Fruit fly (Drosophila melanogaster): ENCODE measurements around the gene CG4558.
A peak's percentile ranks its signal among the peaks of the same experiment; 100 is the strongest.

Gene CG4558

DNA sequence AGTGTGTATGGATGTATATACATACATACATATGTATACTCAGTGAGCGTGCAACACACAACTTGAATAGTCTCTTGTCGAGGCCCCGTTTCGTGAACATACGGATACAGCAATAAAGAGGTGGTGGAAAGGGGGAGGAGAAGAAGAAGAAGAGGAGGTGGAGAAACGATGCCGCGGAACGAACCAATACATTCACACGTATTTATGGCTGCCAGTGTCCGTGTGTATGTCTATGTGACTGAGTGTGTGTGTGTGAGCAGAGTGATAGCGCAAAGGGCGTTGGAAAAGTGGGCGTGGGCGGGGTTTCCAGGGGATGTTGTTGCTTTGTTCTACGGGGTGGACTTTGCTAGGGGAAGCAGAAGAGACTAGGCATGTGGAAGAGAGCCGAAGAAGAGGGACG, 3.8 kb downstream of the CG4558 start:
- TF ChIP-seq noc (tag; optimal IDR thresholded peaks at IDR 0.05) = no peak

DNA sequence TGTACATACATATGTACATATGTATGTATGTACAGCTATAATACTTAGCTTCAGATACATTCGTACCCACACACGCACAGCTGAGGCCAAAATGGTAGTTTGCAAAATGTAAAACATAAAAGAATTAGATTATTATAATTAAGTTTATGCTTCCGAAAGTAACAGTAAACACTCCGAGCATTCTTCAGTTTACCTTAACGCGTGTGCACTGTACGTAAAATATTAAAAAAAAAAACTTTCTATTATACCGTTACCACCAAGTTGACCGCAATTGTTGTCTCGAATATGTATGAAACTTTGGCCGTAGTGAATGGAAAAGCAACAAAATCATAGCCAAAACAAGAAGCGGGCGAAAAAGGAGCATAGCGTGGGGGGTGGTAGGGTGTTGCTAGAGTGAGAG, 5.0 kb downstream of the CG4558 start:
- peak; percentile 70 for TF ChIP-seq noc (tag; optimal IDR thresholded peaks at IDR 0.05)

DNA sequence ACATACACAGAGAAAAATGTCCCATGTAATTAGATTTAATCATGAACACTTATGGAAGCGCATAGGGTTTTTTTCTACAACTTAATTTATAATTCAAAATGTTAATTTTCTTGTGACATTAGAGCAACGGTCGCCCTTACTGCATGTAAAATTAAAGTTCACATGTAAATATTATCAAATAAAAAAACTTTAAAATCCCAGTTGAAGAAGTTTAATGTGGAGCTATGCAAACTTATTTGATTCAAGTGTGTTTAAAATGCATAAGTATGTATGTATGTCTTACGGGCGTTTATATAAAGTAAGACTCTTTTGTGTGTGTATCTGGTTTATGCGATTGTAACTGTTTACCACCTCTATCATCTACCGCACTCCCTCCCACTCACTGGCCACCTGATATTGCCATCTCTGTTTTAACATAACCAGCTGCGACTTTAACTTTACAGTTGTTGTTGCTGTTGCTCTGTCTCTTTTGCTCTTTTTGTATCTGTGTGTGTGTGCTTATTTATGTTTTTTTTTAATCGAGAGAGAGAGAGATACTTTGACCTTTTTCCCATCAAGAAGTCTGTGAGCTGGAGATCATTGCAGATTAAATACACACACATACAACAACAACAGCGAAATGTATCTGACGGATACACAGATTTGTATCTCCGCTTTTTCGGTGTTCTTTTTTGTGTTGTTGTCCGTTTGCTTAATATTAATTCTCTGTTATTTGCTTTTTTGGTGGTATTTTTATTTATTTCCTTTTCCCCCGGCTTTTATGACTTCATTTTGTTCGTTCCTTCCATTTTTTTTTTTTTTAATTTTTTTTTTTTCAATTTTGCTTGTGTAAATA, 6.0 kb downstream of the CG4558 start:
- TF ChIP-seq noc (tag; optimal IDR thresholded peaks at IDR 0.05) = peak; percentile 70

DNA sequence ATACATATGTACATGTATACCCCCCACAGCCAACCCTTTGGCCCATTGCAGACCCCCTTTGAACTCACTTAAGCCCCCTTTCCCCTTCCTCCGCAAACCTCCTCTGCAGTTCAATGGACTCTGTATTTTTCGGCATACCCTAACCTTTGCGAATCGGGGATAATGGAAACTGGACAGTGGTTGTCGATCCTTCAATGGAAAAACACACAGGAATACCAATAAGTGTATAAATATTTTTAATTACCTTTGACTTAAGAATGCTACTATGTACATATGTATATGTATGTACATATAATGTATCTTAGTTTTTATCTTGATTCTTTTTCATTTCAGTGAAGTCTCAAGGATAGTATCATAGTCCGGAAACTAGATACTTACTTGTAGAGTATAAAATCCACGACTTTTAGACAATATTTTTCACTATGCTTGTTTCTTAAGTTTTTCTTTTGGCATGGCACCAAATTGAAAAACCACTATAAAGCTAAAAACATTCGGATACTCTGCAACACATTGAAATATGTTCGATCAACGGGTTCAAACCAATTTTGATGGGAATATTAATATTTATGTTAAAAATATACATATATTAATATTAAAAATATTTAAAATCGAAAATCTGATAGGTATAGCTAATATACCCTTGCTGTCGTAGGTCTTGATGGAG, 6.9 kb downstream of the CG4558 start:
- TF ChIP-seq noc (tag; optimal IDR thresholded peaks at IDR 0.05) = peak; percentile 53

DNA sequence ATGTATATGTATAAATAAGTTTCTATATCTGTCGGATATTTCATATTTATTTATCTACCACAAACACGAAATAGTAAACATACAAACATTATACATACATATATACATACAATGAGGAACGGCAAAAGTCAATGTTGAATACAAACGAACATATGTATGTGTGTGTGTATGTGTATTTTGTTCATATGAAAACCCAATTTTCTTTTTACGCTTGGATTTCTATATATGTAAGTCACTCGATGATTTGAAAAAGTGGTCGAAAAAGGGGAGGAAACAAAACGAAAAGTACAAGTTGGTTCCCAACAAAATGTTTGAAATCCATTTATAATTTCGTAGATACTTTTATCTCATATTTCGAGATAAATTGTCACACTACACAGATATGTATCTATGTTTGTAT, 7.7 kb downstream of the CG4558 start:
- TF ChIP-seq noc (tag; optimal IDR thresholded peaks at IDR 0.05) = no peak

DNA sequence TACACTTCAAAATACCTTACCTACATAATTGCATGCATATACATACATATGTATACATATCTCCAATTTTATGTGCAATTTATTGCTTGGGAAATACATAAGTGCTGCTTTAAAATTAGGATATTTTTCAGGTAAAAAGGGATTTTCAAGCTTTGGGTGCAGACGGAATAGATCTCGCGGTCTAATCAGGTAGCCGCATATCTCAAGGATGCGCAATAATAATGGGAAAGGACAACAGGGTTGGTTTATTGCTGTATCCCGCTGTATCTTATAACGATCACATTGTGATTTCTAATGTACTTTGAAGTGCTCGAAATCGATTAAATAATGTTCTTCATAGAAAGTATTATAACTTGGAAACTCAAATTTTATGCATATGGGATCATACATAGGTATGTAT, 8.1 kb downstream of the CG4558 start:
- no peak for TF ChIP-seq noc (tag; optimal IDR thresholded peaks at IDR 0.05)

DNA sequence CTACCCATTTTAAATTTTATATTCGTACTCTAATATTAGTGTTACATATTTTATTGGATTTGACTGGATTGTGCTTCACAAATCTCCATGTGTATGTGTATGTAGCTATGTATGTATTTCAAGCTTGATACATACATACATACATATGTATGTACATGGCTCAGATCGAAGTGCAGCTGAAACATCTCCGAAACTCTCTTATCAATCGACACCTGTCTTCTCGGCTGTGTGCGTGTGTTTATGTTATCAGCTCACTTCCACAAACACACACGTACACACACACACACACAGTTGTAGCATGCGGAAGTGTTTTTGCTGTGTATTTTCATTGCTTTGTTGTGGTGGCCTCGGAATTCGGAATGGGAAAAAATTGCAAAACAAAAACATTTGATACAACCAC, 9.7 kb downstream of the CG4558 start:
- no peak for TF ChIP-seq noc (tag; optimal IDR thresholded peaks at IDR 0.05)

DNA sequence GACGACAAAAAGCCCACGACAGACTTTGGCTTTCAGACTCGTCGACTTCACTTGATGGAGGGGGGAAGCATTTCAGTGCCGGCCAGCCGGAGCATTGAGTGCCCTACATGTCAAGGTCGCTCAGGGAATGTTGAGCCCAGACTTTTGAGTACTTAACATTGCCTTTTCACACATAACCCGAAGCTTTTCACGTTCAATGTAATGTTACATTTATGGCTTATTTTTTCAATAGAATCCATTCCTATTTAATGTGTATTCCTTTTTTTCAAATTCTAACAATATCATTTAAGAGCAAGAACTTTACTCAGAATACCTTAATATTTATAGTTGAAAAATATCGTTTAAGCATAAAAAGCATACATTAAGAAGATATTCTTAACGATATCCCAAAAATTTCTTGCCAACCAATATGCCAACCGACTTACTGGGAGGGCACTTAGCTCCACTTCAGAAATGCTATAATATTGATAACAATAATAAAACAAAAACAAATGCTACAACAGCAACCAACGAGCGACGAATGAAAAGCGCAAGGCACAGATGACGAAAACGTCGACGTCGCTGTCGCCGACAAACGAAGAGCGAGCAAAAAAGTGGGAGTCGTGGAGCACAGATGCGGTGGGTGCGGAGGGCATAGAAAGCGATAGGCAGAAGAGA, 10.3 kb downstream of the CG4558 start:
- peak; percentile 71 for TF ChIP-seq noc (tag; optimal IDR thresholded peaks at IDR 0.05)

DNA sequence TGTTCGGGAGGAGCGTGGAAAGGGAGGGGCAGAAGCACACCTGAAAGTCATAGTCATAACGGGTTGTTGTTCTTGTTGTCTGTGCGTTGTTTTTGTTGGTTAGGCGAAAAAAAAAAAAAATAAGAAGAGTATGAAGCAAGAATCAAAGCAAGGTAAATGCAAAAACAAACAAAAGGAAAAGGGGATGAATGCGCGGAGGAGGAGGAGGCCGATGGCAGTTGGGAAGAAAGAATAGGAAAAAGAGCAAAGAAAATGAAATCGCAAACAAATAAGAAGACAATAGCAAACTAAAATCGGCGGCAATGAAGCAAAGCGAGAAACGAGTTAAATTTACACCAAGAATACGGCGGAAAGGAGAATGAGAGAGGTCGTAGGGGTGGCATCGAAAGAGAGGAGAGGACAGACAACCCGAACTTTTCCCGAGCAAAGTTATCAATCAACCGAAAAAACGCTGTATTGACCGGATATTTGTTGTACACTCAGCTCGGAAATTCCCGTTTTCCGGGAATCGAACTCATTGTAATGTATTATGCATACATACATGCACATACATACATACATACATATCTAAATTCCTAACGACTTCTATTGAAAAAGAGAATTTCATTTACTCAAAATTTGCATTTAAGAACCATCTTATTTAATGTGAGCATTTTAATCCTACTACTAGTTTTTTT, 11.0 kb downstream of the CG4558 start:
- TF ChIP-seq noc (tag; optimal IDR thresholded peaks at IDR 0.05) = no peak

DNA sequence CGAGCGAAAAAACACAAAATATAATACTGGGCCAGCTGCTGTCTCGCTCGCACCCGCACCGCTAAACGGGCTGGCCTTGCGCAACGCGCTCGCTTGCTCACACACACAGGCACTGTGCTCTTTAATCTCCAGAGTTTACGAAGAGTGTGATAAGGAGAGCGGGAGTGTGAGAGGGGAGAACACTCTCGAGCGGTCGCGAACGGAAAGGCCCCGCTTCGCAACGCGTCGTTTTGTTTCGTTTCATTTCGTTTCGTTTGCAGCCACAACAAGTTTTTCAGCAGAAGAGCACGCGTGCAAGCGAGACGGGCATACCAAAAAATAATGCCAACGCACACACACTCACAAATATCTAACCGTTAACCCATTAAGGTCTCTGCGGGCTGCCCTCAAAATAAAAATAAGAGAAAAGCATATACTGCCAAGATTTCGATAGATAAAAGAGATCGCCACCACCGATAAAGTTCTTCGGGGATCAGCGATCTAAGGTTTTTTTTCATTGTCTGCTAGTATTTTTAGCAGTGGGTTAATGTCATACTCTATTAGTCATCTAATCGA, 12.0 kb downstream of the CG4558 start:
- peak; percentile 81 for TF ChIP-seq noc (tag; optimal IDR thresholded peaks at IDR 0.05)

DNA sequence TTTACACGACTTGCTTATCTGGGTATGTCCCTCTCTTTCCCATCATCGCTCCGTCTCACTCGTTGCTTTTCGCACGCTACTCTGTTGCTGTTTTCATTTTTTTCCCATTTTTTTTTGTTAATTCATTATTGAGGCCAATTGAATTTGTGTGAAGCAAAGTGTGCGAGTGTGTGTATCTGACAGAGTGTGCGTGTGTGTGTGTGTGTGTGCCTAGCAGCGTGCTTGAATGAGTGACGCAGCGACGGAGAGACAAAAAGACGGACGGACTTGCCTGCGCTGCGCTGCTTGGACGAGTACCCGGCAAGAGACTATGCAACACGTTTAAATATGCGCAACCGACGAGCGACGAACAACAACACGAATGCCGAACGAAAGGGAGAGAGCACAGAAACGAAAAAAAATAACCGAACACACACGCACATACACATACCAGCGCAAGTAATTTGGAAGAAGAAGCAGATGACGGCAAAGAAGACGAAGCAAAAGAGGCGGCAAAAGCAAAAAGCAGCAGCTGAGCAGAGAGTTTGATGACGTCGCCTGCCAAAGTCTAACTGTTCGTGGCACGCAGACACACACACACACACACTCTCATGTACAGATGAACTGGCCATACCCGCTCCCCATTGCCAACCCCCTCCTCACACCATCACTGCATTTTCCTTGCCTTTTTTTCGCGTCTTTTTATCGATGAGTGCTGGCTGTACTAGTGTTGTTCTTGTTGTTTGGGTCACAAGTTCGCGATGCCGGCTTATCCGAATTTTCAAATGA, 13.1 kb downstream of the CG4558 start:
- TF ChIP-seq noc (tag; optimal IDR thresholded peaks at IDR 0.05) = no peak

DNA sequence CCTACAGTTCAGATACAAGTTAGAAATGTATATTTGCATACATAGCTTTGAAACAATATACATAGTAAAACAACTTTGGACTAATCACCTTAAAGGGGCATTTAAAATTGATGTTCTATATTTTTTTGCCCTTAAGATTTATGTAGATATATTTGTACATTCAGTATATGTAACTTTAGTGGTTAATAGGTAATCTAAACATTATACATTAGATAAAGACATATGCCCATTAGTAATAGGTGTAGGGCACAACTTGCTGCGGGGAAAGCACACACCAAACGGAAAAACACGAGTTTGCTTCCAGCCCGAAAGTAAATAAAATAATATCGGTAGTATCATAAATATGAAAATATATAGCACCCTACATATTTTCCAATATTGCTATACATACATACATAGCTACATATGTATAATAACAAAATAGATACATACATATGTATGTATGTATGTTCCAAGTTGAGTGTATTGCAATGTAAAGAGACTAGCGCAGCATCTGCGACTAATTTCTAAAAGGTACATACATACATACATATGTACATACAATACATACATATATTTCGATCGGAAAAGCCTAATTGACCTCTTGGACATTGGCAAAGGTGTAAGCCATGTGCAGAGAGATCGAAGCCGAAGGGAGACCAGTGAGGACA, 13.8 kb downstream of the CG4558 start, which contains the start of gene CG43736:
CG43736 (plus strand) TSS at position 600 of the 650 bp plus-strand sequence.
- peak; percentile 97 for TF ChIP-seq noc (tag; optimal IDR thresholded peaks at IDR 0.05)

DNA sequence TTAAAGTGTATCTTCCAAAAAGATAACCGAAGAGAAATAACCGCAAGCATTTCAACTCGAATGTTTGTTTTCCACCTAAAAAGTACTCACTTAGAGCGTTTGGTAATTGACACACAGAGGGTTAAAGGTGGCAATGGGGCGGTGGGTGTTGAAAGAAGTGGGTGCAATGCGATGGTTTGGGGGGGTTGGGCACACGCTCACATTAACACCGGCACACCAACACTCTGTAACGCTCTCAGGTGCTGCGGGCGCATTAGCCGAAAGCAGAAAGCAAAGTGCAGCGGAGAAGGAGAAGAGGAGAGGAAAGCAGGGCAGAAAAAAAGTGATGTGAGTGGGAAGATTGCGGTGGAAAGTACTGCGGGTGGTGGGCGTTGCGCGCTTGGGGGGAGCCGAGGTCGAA, 15.5 kb downstream of the CG4558 start:
- TF ChIP-seq noc (tag; optimal IDR thresholded peaks at IDR 0.05) = no peak

DNA sequence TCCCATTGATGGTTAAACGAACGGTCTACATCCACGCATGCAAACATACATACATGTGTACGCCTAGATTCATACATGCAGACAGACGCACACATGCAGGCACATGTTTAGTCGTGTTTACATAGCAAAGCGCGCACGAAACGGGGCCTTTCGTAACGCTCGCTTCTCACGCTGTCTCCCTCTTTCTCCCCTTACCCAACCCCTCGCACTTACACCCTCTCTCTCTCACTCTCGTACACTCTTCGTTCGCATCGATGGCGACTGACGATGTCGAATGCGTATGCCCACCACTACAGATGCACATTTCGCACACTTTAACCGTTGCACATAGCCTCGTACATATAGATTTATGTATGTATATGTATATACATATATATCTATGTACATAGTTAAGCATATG, 16.5 kb downstream of the CG4558 start:
- TF ChIP-seq noc (tag; optimal IDR thresholded peaks at IDR 0.05) = no peak

DNA sequence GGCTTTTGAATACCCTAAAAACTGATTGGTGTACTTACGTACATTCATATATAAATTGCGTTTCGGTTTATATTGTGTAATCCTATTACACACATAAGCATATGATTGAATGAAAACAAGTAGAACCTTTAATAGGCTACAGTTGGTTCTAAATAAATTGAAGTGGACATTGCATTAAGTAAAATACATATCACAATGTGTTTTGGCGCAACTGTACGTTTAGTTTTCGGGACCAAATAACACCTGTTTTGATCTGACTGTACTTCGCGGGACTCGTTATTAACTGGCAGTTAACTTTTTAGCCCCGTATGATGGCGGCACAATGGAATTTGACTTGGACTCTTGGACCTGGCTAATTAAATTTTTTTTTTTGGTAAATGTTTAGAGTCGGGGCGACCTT, 17.2 kb downstream of the CG4558 start:
- TF ChIP-seq noc (tag; optimal IDR thresholded peaks at IDR 0.05) = no peak

All from whole organism, larva.